Worm (Caenorhabditis elegans): ENCODE results near the gene fbxb-76.

DNA sequence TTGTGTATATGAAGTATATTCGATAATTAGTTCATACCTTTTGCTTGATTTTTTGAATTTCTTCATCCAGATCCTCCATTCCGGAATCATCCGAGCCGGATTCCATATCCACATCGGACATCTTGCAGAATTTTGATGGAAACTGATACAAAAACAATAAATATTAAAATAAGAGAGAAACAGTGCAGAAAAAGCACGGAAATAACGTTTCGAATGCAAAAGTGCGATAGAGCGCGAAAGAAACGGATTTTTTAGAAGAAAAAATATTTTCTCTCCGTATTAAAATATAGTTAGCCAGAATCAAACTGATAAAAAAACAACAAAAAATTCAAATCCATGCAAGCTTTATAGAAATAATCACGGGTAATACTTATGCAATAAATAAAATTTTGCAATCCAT is 46.4 kb downstream of the fbxb-76 start, which contains the start of gene sart-3:
- TF ChIP-seq nhr-28 (tag; optimal IDR thresholded peaks at IDR 0.05) (no peak), nhr-12 (tag; optimal IDR thresholded peaks at IDR 0.05) (no peak), ztf-11 (tag; optimal IDR thresholded peaks at IDR 0.05) (no peak), efl-1 (optimal IDR thresholded peaks at IDR 0.05) (peak in 1 of 2 experiments; percentile 10), efl-1 (GFP tag; optimal IDR thresholded peaks at IDR 0.05 in 1 of 2) (peak in 1 of 2 experiments; percentile 5), unc-62 (GFP tag; optimal IDR thresholded peaks at IDR 0.05) (no peak), ama-1 (optimal IDR thresholded peaks at IDR 0.05) (no peak), zag-1 (tag; optimal IDR thresholded peaks at IDR 0.05) (no peak), aly-2 (tag; optimal IDR thresholded peaks at IDR 0.05) (no peak), C34B4.2 (tag; optimal IDR thresholded peaks at IDR 0.05) (no peak), ceh-82 (tag; optimal IDR thresholded peaks at IDR 0.05) (no peak), fos-1 (tag; optimal IDR thresholded peaks at IDR 0.05) (no peak), lin-39 (tag; optimal IDR thresholded peaks at IDR 0.05) (no peak), nhr-20 (tag; optimal IDR thresholded peaks at IDR 0.05) (no peak), lsy-2 (tag; optimal IDR thresholded peaks at IDR 0.05) (no peak)

Measured in whole organism, L1 larva.